Worm (Caenorhabditis elegans) whole organism, L3 larva: ENCODE results near the gene cky-1.
A peak's percentile ranks its signal among the peaks of the same experiment; 100 is the strongest.

Experiments used
- R02D3.7 ChIP-seq: fragments of 150-350 bp; optimal IDR thresholded peaks from 2 replicates; lab custom pipeline; 2014; ENCODE audit warnings: missing biosample characterization, missing genetic modification characterization
- aly-2 ChIP-seq: fragments of 150-350 bp; optimal IDR thresholded peaks from 2 replicates; lab custom pipeline; 2014; ENCODE audit warnings: missing biosample characterization, missing genetic modification characterization
- ama-1 ChIP-seq: fragments of 150-350 bp; optimal IDR thresholded peaks from 2 replicates; lab custom pipeline; 2018
- ceh-16 ChIP-seq: sonication (generic microtip); optimal IDR thresholded peaks from 2 replicates; lab custom pipeline; 2017; ENCODE audit warnings: missing biosample characterization, missing genetic modification characterization
- ceh-28 ChIP-seq: fragments of 150-350 bp; optimal IDR thresholded peaks from 2 replicates; lab custom pipeline; 2014; ENCODE audit warnings: missing biosample characterization, missing genetic modification reagents, missing genetic modification characterization
- daf-12 ChIP-seq: fragments of 150-350 bp; optimal IDR thresholded peaks from 2 replicates; lab custom pipeline; 2014; ENCODE audit warnings: missing biosample characterization, missing genetic modification reagents, missing genetic modification characterization
- egl-27 ChIP-seq: sonication (generic microtip); optimal IDR thresholded peaks from 4 replicates; lab custom pipeline; 2017; ENCODE audit warnings: missing biosample characterization, missing genetic modification reagents, missing genetic modification characterization
- egl-5 ChIP-seq: fragments of 150-350 bp; optimal IDR thresholded peaks from 2 replicates; lab custom pipeline; 2017; ENCODE audit warnings: missing biosample characterization, missing genetic modification reagents, missing genetic modification characterization, inconsistent platforms
- elt-2 ChIP-seq: sonication (generic microtip); optimal IDR thresholded peaks from 2 replicates; lab custom pipeline; 2016; ENCODE audit warnings: missing genetic modification reagents, mild to moderate bottlenecking, missing genetic modification characterization, missing compliant biosample characterization
- elt-3 ChIP-seq, 3 experiments: fragments of 150-350 bp in 1 of 3; sonication (generic microtip) in 2 of 3; optimal IDR thresholded peaks; 2 replicates in 2 of 3; 4 replicates in 1 of 3; lab custom pipeline; 2014 to 2017; ENCODE audit warnings: missing biosample characterization in 3 of 3, missing genetic modification characterization in 3 of 3
- fkh-10 ChIP-seq: sonication (generic microtip); optimal IDR thresholded peaks from 2 replicates; lab custom pipeline; 2017; ENCODE audit warnings: missing biosample characterization, missing genetic modification reagents, missing genetic modification characterization
- fos-1 ChIP-seq: fragments of 150-350 bp; optimal IDR thresholded peaks from 2 replicates; lab custom pipeline; 2014; ENCODE audit warnings: missing biosample characterization, missing genetic modification characterization
- hmg-11 ChIP-seq: sonication (generic microtip); optimal IDR thresholded peaks from 2 replicates; lab custom pipeline; 2016; ENCODE audit warnings: missing genetic modification characterization, missing compliant biosample characterization
- jun-1 ChIP-seq: fragments of 150-350 bp; optimal IDR thresholded peaks from 2 replicates; lab custom pipeline; 2014; ENCODE audit warnings: missing biosample characterization, missing genetic modification reagents, missing genetic modification characterization
- lsy-12 ChIP-seq: sonication (generic microtip); optimal IDR thresholded peaks from 2 replicates; lab custom pipeline; 2016; ENCODE audit warnings: mild to moderate bottlenecking, missing genetic modification characterization, missing compliant biosample characterization
- mdl-1 ChIP-seq: fragments of 150-350 bp; optimal IDR thresholded peaks from 2 replicates; lab custom pipeline; 2014; ENCODE audit warnings: missing biosample characterization, missing genetic modification characterization
- mml-1 ChIP-seq: fragments of 150-350 bp; sonication (generic microtip); optimal IDR thresholded peaks from 3 replicates; lab custom pipeline; 2014; ENCODE audit warnings: missing biosample characterization, missing genetic modification characterization
- nfya-1 ChIP-seq: sonication (generic microtip); optimal IDR thresholded peaks from 2 replicates; lab custom pipeline; 2017; ENCODE audit warnings: missing genetic modification characterization, mild to moderate bottlenecking, missing compliant biosample characterization, antibody characterized with exemption, moderate library complexity; ENCODE audit not compliant: insufficient read depth
- nhr-11 ChIP-seq: fragments of 150-350 bp; optimal IDR thresholded peaks from 2 replicates; lab custom pipeline; 2014; ENCODE audit warnings: missing biosample characterization, missing genetic modification characterization
- nhr-12 ChIP-seq: fragments of 150-350 bp; optimal IDR thresholded peaks from 2 replicates; lab custom pipeline; 2014; ENCODE audit warnings: missing biosample characterization, missing genetic modification characterization
- nhr-25 ChIP-seq: sonication (generic microtip); optimal IDR thresholded peaks from 2 replicates; lab custom pipeline; 2017; ENCODE audit warnings: missing biosample characterization, missing genetic modification characterization
- nhr-67 ChIP-seq: fragments of 150-350 bp; optimal IDR thresholded peaks from 2 replicates; lab custom pipeline; 2014; ENCODE audit warnings: missing biosample characterization, missing genetic modification characterization
- nhr-76 ChIP-seq: fragments of 150-350 bp; sonication (generic microtip); optimal IDR thresholded peaks from 5 replicates; lab custom pipeline; 2014; ENCODE audit warnings: missing biosample characterization, missing genetic modification characterization
- nhr-77 ChIP-seq: fragments of 150-350 bp; optimal IDR thresholded peaks from 2 replicates; lab custom pipeline; 2014; ENCODE audit warnings: missing biosample characterization, missing genetic modification characterization
- pha-4 ChIP-seq: fragments of 150-350 bp; optimal IDR thresholded peaks from 2 replicates; lab custom pipeline; 2014; ENCODE audit warnings: missing biosample characterization, missing genetic modification reagents, missing genetic modification characterization
- pqm-1 ChIP-seq: fragments of 150-350 bp; optimal IDR thresholded peaks from 2 replicates; lab custom pipeline; 2017; ENCODE audit warnings: missing biosample characterization, missing genetic modification characterization, inconsistent platforms
- sea-2 ChIP-seq: fragments of 150-350 bp; sonication (generic microtip); optimal IDR thresholded peaks from 4 replicates; lab custom pipeline; 2014; ENCODE audit warnings: missing biosample characterization, missing genetic modification reagents, missing genetic modification characterization
- skn-1 ChIP-seq: fragments of 150-350 bp; optimal IDR thresholded peaks from 2 replicates; lab custom pipeline; 2014; ENCODE audit warnings: missing biosample characterization, missing genetic modification characterization
- snpc-4 ChIP-seq: fragments of 150-350 bp; optimal IDR thresholded peaks from 2 replicates; lab custom pipeline; 2014; ENCODE audit warnings: missing biosample characterization, missing genetic modification characterization
- tbx-2 ChIP-seq: sonication (generic microtip); optimal IDR thresholded peaks from 2 replicates; lab custom pipeline; 2016; ENCODE audit warnings: mild to moderate bottlenecking, missing genetic modification characterization, missing compliant biosample characterization
- unc-39 ChIP-seq: sonication (generic microtip); optimal IDR thresholded peaks from 4 replicates; lab custom pipeline; 2017; ENCODE audit warnings: missing biosample characterization, missing genetic modification characterization
- unc-62 ChIP-seq: fragments of 150-350 bp; sonication (generic microtip); optimal IDR thresholded peaks from 4 replicates; lab custom pipeline; 2014; ENCODE audit warnings: missing biosample characterization, missing genetic modification reagents, missing genetic modification characterization
- zag-1 ChIP-seq: fragments of 150-350 bp; optimal IDR thresholded peaks from 2 replicates; lab custom pipeline; 2014; ENCODE audit warnings: missing biosample characterization, missing genetic modification characterization
- ztf-4 ChIP-seq: fragments of 150-350 bp; optimal IDR thresholded peaks from 2 replicates; lab custom pipeline; 2014; ENCODE audit warnings: missing biosample characterization, missing genetic modification characterization

The cky-1 gene

ce11 chrV:12729220-12729619, 7.3 kb upstream of the cky-1 start, which contains the start of gene R11D1.10:
Gene R11D1.10 (plus strand): TSS chrV:12729520.
- TF ChIP-seq nhr-11 (tag; lab: Kevin White, UChicago): no peak
- no peak for TF ChIP-seq hmg-11 (tag; lab: Kevin White, UChicago)
- TF ChIP-seq unc-39 (tag; lab: Kevin White, UChicago): no peak
- TF ChIP-seq nhr-77: no peak
- TF ChIP-seq tbx-2: no peak
- TF ChIP-seq nhr-67 (tag; lab: Kevin White, UChicago): no peak
- TF ChIP-seq zag-1 (tag; lab: Kevin White, UChicago): no peak
- TF ChIP-seq aly-2 (tag; lab: Kevin White, UChicago): no peak
- no peak for TF ChIP-seq mml-1
- no peak for TF ChIP-seq fkh-10 (GFP tag; lab: Kevin White, UChicago)
- no peak for TF ChIP-seq fos-1 (tag; lab: Kevin White, UChicago)
- no peak for TF ChIP-seq nfya-1 (tag; lab: Kevin White, UChicago)
- TF ChIP-seq nhr-25 (tag; lab: Kevin White, UChicago): no peak
- no peak for TF ChIP-seq egl-27 (tag; lab: Kevin White, UChicago)
- TF ChIP-seq R02D3.7 (tag; lab: Kevin White, UChicago): no peak
- TF ChIP-seq nhr-12 (tag; lab: Kevin White, UChicago): no peak
- no peak for TF ChIP-seq lsy-12 (tag; lab: Kevin White, UChicago)
- TF ChIP-seq ztf-4 (tag; lab: Kevin White, UChicago): no peak
- TF ChIP-seq unc-62: no peak

- TF ChIP-seq jun-1 (tag; lab: Kevin White, UChicago) (no peak), pha-4 (tag; lab: Kevin White, UChicago) (peak; percentile 23), nhr-25 (tag; lab: Kevin White, UChicago) (no peak), elt-2 (peak; percentile 87), pqm-1 (tag; lab: Kevin White, UChicago) (peak; percentile 77)
Measured at ce11 chrV:12732734-12733133, 3.8 kb upstream of the cky-1 start.

- TF ChIP-seq nhr-76 (no peak), sea-2 (no peak), jun-1 (tag; lab: Kevin White, UChicago) (peak; percentile 54), lsy-12 (tag; lab: Kevin White, UChicago) (no peak), mdl-1 (tag; lab: Kevin White, UChicago) (no peak), daf-12 (tag; lab: Kevin White, UChicago) (no peak), skn-1 (no peak), snpc-4 (tag; lab: Kevin White, UChicago) (no peak), elt-3 (tag; optimal IDR thresholded peaks at IDR 0.05; lab: Kevin White, UChicago) (peak in 1 of 3 experiments; percentile 26), egl-5 (tag; lab: Kevin White, UChicago) (no peak), pha-4 (tag; lab: Kevin White, UChicago) (peak; percentile 12), unc-39 (tag; lab: Kevin White, UChicago) (no peak), ama-1 (lab: Kevin White, UChicago) (no peak), ceh-16 (tag; lab: Kevin White, UChicago) (no peak), elt-2 (peak; percentile 79), pqm-1 (tag; lab: Kevin White, UChicago) (peak; percentile 86), nhr-25 (tag; lab: Kevin White, UChicago) (no peak)
Measured at ce11 chrV:12733465-12734248, 2.8 kb upstream of the cky-1 start, which contains the start of the genes dhs-21 and xbx-9. Gene dhs-21 (minus strand): TSS chrV:12733645. Gene xbx-9 (plus strand): TSS chrV:12734198.

DNA sequence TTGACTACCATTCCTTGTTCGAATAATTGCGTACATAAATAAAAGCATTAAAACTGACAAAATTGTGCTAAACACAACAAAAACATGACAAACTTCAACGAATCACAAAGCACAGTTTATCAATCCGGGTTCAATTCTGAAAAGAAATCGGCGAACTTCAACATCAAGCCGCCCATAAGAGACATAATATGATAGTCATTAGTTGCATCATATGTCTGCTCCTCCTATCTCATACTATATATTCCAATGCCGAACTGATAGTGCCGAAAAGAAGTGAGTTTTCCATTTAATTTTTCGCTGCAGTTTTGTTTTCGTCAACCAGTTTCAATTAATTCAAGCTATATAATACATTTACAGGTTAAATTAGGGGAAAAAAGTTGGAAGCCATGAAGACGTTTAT, 5.2 kb downstream of the cky-1 start, which contains the start of gene hrg-7:
Gene hrg-7 (plus strand): TSS at position 358 of the 400 bp plus-strand sequence.
- TF ChIP-seq nhr-77 (no peak), skn-1 (peak; percentile 62), aly-2 (tag; lab: Kevin White, UChicago) (no peak), elt-2 (peak; percentile 95), pha-4 (tag; lab: Kevin White, UChicago) (no peak), ceh-28 (tag; lab: Kevin White, UChicago) (no peak)
